Worm (Caenorhabditis elegans) whole organism, L2 larva: ENCODE results near the gene R07C3.3.
A peak's percentile ranks its signal among the peaks of the same experiment; 100 is the strongest.

Experiments used
- C34F6.9 ChIP-seq: fragments of 150-350 bp; optimal IDR thresholded peaks from 2 replicates; lab custom pipeline; 2014; ENCODE audit warnings: missing biosample characterization, missing genetic modification characterization
- F13H6.1 ChIP-seq: sonication (generic microtip); optimal IDR thresholded peaks from 2 replicates; lab custom pipeline; 2016; ENCODE audit warnings: missing genetic modification characterization, missing compliant biosample characterization
- R02D3.7 ChIP-seq: fragments of 150-350 bp; optimal IDR thresholded peaks from 2 replicates; lab custom pipeline; 2014; ENCODE audit warnings: missing biosample characterization, missing genetic modification characterization
- Y55F3AM.14 ChIP-seq: fragments of 200-800 bp; sonication (Bioruptor generic); optimal IDR thresholded peaks from 2 replicates; lab custom pipeline; 2018; ENCODE audit warnings: mild to moderate bottlenecking, missing genetic modification characterization, missing compliant biosample characterization
- alr-1 ChIP-seq: fragments of 150-350 bp; optimal IDR thresholded peaks from 2 replicates; lab custom pipeline; 2014; ENCODE audit warnings: missing biosample characterization, missing genetic modification characterization
- aly-2 ChIP-seq: fragments of 150-350 bp; optimal IDR thresholded peaks from 2 replicates; lab custom pipeline; 2014; ENCODE audit warnings: missing biosample characterization, missing genetic modification characterization
- ama-1 ChIP-seq: fragments of 150-350 bp; optimal IDR thresholded peaks from 2 replicates; lab custom pipeline; 2018; ENCODE audit warnings: inconsistent platforms
- blmp-1 ChIP-seq: sonication (generic microtip); optimal IDR thresholded peaks from 2 replicates; lab custom pipeline; 2017; ENCODE audit warnings: missing genetic modification characterization, mild to moderate bottlenecking, missing compliant biosample characterization, antibody characterized with exemption, moderate library complexity; ENCODE audit not compliant: insufficient read depth
- ceh-16 ChIP-seq: fragments of 150-350 bp; optimal IDR thresholded peaks from 2 replicates; lab custom pipeline; 2014; ENCODE audit warnings: missing biosample characterization, missing genetic modification characterization
- crh-2 ChIP-seq: sonication (generic microtip); optimal IDR thresholded peaks from 2 replicates; lab custom pipeline; 2017; ENCODE audit warnings: missing biosample characterization, missing genetic modification characterization
- dmd-4 ChIP-seq: sonication (generic microtip); optimal IDR thresholded peaks from 2 replicates; lab custom pipeline; 2017; ENCODE audit warnings: missing biosample characterization, missing genetic modification characterization
- egl-27 ChIP-seq: sonication (generic microtip); optimal IDR thresholded peaks from 3 replicates; lab custom pipeline; 2017; ENCODE audit warnings: missing biosample characterization, missing genetic modification reagents, missing genetic modification characterization
- elt-3 ChIP-seq: sonication (generic microtip); optimal IDR thresholded peaks from 2 replicates; lab custom pipeline; 2017; ENCODE audit warnings: missing biosample characterization, missing genetic modification characterization
- fos-1 ChIP-seq: fragments of 150-350 bp; optimal IDR thresholded peaks from 2 replicates; lab custom pipeline; 2014; ENCODE audit warnings: missing biosample characterization, missing genetic modification characterization
- gmeb-1 ChIP-seq: fragments of 150-350 bp; optimal IDR thresholded peaks from 2 replicates; lab custom pipeline; 2014; ENCODE audit warnings: missing biosample characterization, missing genetic modification characterization
- lin-13 ChIP-seq: fragments of 150-350 bp; optimal IDR thresholded peaks from 2 replicates; lab custom pipeline; 2014; ENCODE audit warnings: missing biosample characterization, missing genetic modification reagents, missing genetic modification characterization
- lsy-2 ChIP-seq, 2 experiments: fragments of 150-350 bp in 1 of 2; sonication (generic microtip) in 1 of 2; optimal IDR thresholded peaks; 2 replicates each; lab custom pipeline; 2014 to 2017; ENCODE audit warnings: missing biosample characterization in 2 of 2, missing genetic modification characterization in 2 of 2
- mab-5 ChIP-seq: fragments of 150-350 bp; optimal IDR thresholded peaks from 2 replicates; lab custom pipeline; 2014; ENCODE audit warnings: missing biosample characterization, missing genetic modification characterization
- mbf-1 ChIP-seq: sonication (generic microtip); optimal IDR thresholded peaks from 2 replicates; lab custom pipeline; 2017; ENCODE audit warnings: missing biosample characterization, missing genetic modification characterization
- nhr-10 ChIP-seq: sonication (generic microtip); optimal IDR thresholded peaks from 2 replicates; lab custom pipeline; 2017; ENCODE audit warnings: missing biosample characterization, missing genetic modification characterization
- nhr-12 ChIP-seq: fragments of 150-350 bp; optimal IDR thresholded peaks from 2 replicates; lab custom pipeline; 2014; ENCODE audit warnings: missing biosample characterization, missing genetic modification characterization
- nhr-129 ChIP-seq: fragments of 150-350 bp; optimal IDR thresholded peaks from 2 replicates; lab custom pipeline; 2014; ENCODE audit warnings: missing biosample characterization, missing genetic modification characterization
- nhr-21 ChIP-seq: fragments of 150-350 bp; optimal IDR thresholded peaks from 2 replicates; lab custom pipeline; 2014; ENCODE audit warnings: missing biosample characterization, missing genetic modification characterization
- nhr-23 ChIP-seq: fragments of 150-350 bp; optimal IDR thresholded peaks from 2 replicates; lab custom pipeline; 2014; ENCODE audit warnings: missing biosample characterization, missing genetic modification reagents, missing genetic modification characterization
- nhr-237 ChIP-seq: fragments of 150-350 bp; optimal IDR thresholded peaks from 2 replicates; lab custom pipeline; 2014; ENCODE audit warnings: missing biosample characterization, missing genetic modification characterization
- nhr-25 ChIP-seq: fragments of 150-350 bp; sonication (generic microtip); optimal IDR thresholded peaks from 3 replicates; lab custom pipeline; 2014; ENCODE audit warnings: missing biosample characterization, missing genetic modification characterization
- nhr-77 ChIP-seq: fragments of 150-350 bp; optimal IDR thresholded peaks from 2 replicates; lab custom pipeline; 2014; ENCODE audit warnings: missing biosample characterization, missing genetic modification characterization
- peb-1 ChIP-seq: fragments of 150-350 bp; optimal IDR thresholded peaks from 2 replicates; lab custom pipeline; 2014; ENCODE audit warnings: missing biosample characterization, missing genetic modification characterization
- sem-4 ChIP-seq: fragments of 150-350 bp; optimal IDR thresholded peaks from 2 replicates; lab custom pipeline; 2014; ENCODE audit warnings: missing biosample characterization, missing genetic modification reagents, missing genetic modification characterization
- skn-1 ChIP-seq: sonication (generic microtip); optimal IDR thresholded peaks from 2 replicates; lab custom pipeline; 2017; ENCODE audit warnings: missing biosample characterization, missing genetic modification characterization
- sma-9 ChIP-seq, 2 experiments: fragments of 150-350 bp in 1 of 2; sonication (generic microtip) in 1 of 2; optimal IDR thresholded peaks; 2 replicates each; lab custom pipeline; 2014 to 2016; ENCODE audit warnings: missing genetic modification characterization in 2 of 2, mild to moderate bottlenecking in 1 of 2, missing biosample characterization in 1 of 2, missing compliant biosample characterization in 1 of 2, missing genetic modification reagents in 1 of 2, moderate library complexity in 1 of 2
- snpc-4 ChIP-seq: fragments of 150-350 bp; optimal IDR thresholded peaks from 2 replicates; lab custom pipeline; 2014; ENCODE audit warnings: missing biosample characterization, missing genetic modification characterization
- unc-39 ChIP-seq: fragments of 150-350 bp; optimal IDR thresholded peaks from 2 replicates; lab custom pipeline; 2014; ENCODE audit warnings: missing biosample characterization, missing genetic modification characterization
- unc-55 ChIP-seq: fragments of 150-350 bp; sonication (generic microtip); optimal IDR thresholded peaks from 3 replicates; lab custom pipeline; 2014; ENCODE audit warnings: missing biosample characterization, missing genetic modification reagents, missing genetic modification characterization
- unc-62 ChIP-seq: fragments of 150-350 bp; optimal IDR thresholded peaks from 2 replicates; lab custom pipeline; 2014; ENCODE audit warnings: missing biosample characterization, missing genetic modification reagents, missing genetic modification characterization
- ztf-1 ChIP-seq: fragments of 200-800 bp; sonication (Bioruptor generic); conservative IDR thresholded peaks from 2 replicates; pipeline ENCODE4 v1.3.6; 2022; ENCODE audit warnings: missing genetic modification characterization, missing compliant biosample characterization
- ztf-4 ChIP-seq: fragments of 150-350 bp; optimal IDR thresholded peaks from 2 replicates; lab custom pipeline; 2014; ENCODE audit warnings: missing biosample characterization, missing genetic modification characterization

R07C3.3 gene

ce11 chrII:938549-938948 is at the start of gene R07C3.3:
TSS of gene R07C3.3 (plus strand) at chrII:938849.
- TF ChIP-seq crh-2 (tag; lab: Kevin White, UChicago) = no peak
- no peak for TF ChIP-seq R02D3.7 (tag; lab: Kevin White, UChicago)
- TF ChIP-seq nhr-21 (tag; lab: Kevin White, UChicago) = no peak
- no peak for TF ChIP-seq egl-27 (tag; lab: Kevin White, UChicago)
- TF ChIP-seq nhr-237 (tag; lab: Kevin White, UChicago) = no peak
- no peak for TF ChIP-seq lin-13 (GFP tag; lab: Kevin White, UChicago)
- no peak for TF ChIP-seq nhr-12 (tag; lab: Kevin White, UChicago)
- TF ChIP-seq alr-1 = no peak
- TF ChIP-seq sma-9 (GFP tag; optimal IDR thresholded peaks at IDR 0.05; lab: Kevin White, UChicago) = no peak
- TF ChIP-seq sma-9 (tag; optimal IDR thresholded peaks at IDR 0.05; lab: Kevin White, UChicago) = no peak
- TF ChIP-seq blmp-1 (tag; lab: Kevin White, UChicago) = no peak
- no peak for TF ChIP-seq nhr-129

- TF ChIP-seq fos-1 = peak; percentile 75
- TF ChIP-seq F13H6.1 (tag; lab: Kevin White, UChicago) = no peak
- TF ChIP-seq elt-3 (tag; lab: Kevin White, UChicago) = no peak
- no peak for TF ChIP-seq R02D3.7 (tag; lab: Kevin White, UChicago)
- no peak for TF ChIP-seq egl-27 (tag; lab: Kevin White, UChicago)
- TF ChIP-seq ceh-16 (tag; lab: Kevin White, UChicago) = no peak
- no peak for TF ChIP-seq lsy-2 (tag; optimal IDR thresholded peaks at IDR 0.05; lab: Kevin White, UChicago)
- no peak for TF ChIP-seq nhr-21 (tag; lab: Kevin White, UChicago)
- no peak for TF ChIP-seq blmp-1 (tag; lab: Kevin White, UChicago)
These were observed 37.8 kb upstream of the R07C3.3 start, which contains the start of gene T07D3.9 for ce11 chrII:900720-901332. TSS of gene T07D3.9 (minus strand) at chrII:900913.

- TF ChIP-seq sem-4 (tag; lab: Kevin White, UChicago) (no peak), dmd-4 (tag; lab: Kevin White, UChicago) (no peak), lin-13 (GFP tag; lab: Kevin White, UChicago) (no peak), egl-27 (tag; lab: Kevin White, UChicago) (no peak), nhr-12 (tag; lab: Kevin White, UChicago) (no peak), sma-9 (GFP tag; optimal IDR thresholded peaks at IDR 0.05; lab: Kevin White, UChicago) (no peak), sma-9 (tag; optimal IDR thresholded peaks at IDR 0.05; lab: Kevin White, UChicago) (no peak), unc-62 (GFP tag; lab: Kevin White, UChicago) (no peak), peb-1 (tag; lab: Kevin White, UChicago) (no peak), nhr-237 (tag; lab: Kevin White, UChicago) (no peak), lsy-2 (tag; optimal IDR thresholded peaks at IDR 0.05; lab: Kevin White, UChicago) (no peak), blmp-1 (tag; lab: Kevin White, UChicago) (no peak), mbf-1 (no peak), skn-1 (tag; lab: Kevin White, UChicago) (no peak), nhr-129 (no peak), mab-5 (no peak), nhr-10 (tag; lab: Kevin White, UChicago) (no peak), gmeb-1 (tag; lab: Kevin White, UChicago) (no peak)
- TF ChIP-seq, all 48 proteins: peak for 0
These were observed 37.0 kb upstream of the R07C3.3 start, which contains the start of gene T07D3.2 for ce11 chrII:901632-902031. TSS of gene T07D3.2 (plus strand) at chrII:901932.

ce11 chrII:905335-905734 is 33.3 kb upstream of the R07C3.3 start:
- no peak for TF ChIP-seq unc-39 (tag; lab: Kevin White, UChicago)
- TF ChIP-seq snpc-4 = peak; percentile 75
- TF ChIP-seq ama-1 = no peak
- TF ChIP-seq ceh-16 (tag; lab: Kevin White, UChicago) = no peak

- TF ChIP-seq nhr-77 = no peak
- no peak for TF ChIP-seq ztf-1 (GFP tag; lab: Robert Waterston, UW)
- no peak for TF ChIP-seq nhr-23 (tag; lab: Kevin White, UChicago)
- TF ChIP-seq skn-1 (tag; lab: Kevin White, UChicago) = no peak
- TF ChIP-seq nhr-25 (tag; lab: Kevin White, UChicago) = no peak
- TF ChIP-seq unc-55 (GFP tag; lab: Kevin White, UChicago) = no peak
- TF ChIP-seq aly-2 = no peak
- no peak for TF ChIP-seq Y55F3AM.14 (GFP tag; lab: Kevin White, UChicago)
- no peak for TF ChIP-seq F13H6.1 (tag; lab: Kevin White, UChicago)
- no peak for TF ChIP-seq blmp-1 (tag; lab: Kevin White, UChicago)
- TF ChIP-seq ztf-4 (tag; lab: Kevin White, UChicago) = no peak
- no peak for TF ChIP-seq C34F6.9 (tag; lab: Kevin White, UChicago)
- TF ChIP-seq mbf-1 = no peak
- no peak for TF ChIP-seq ceh-16 (tag; lab: Kevin White, UChicago)
These were observed 29.1 kb upstream of the R07C3.3 start, which contains the start of the genes fbxc-24 and fbxc-27 for ce11 chrII:909554-909953. TSS of gene fbxc-24 (minus strand) at chrII:909654. TSS of gene fbxc-27 (plus strand) at chrII:909769.
